Worm (Caenorhabditis elegans) whole organism, L4/young adult: Measurements from ENCODE around the gene hpo-28.

Experiments used
- W03F9.2 ChIP-seq: fragments of 150-350 bp; optimal IDR thresholded peaks from 2 replicates; lab custom pipeline; 2014; ENCODE audit warnings: missing biosample characterization, missing genetic modification characterization
- him-1 ChIP-seq: sonication (generic microtip); optimal IDR thresholded peaks from 2 replicates; lab custom pipeline; 2016; ENCODE audit warnings: missing genotype, missing genetic modification reagents, missing genetic modification characterization, missing compliant biosample characterization

DNA sequence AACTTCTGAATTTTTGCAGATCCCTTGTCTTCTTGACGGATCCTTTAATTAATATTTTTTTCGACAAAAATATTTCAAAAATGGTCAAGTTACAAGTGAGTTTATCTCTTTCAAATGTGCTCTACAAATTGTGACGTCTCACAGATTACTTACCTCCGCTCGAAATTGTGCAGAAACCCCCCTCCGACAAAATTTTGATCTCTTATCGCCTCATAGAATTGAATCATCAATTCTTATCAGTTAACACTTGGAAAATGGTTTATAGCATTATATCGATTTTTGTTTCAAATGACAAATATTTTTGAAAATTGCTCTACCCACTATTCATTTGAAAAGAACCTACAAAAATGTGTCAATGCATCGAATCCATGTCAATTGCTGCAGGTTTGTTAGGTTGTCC lies 25.8 kb upstream of the hpo-28 start, which contains the start of gene B0244.10:
- no peak for TF ChIP-seq him-1 (tag; lab: Kevin White, UChicago)
- no peak for TF ChIP-seq W03F9.2 (tag; lab: Kevin White, UChicago)
